Fruit fly (Drosophila melanogaster) whole organism, prepupa: Measurements from ENCODE around the gene SamDC.

Source experiments
- CG4318 ChIP-seq: fragments of 200-800 bp; sonication (Bioruptor generic); optimal IDR thresholded peaks from 3 replicates; lab custom pipeline; 2017; ENCODE audit warnings: missing biosample characterization, mild to moderate bottlenecking, missing genetic modification characterization
- CG6163 ChIP-seq: fragments of 200-800 bp; sonication (Bioruptor generic); IDR thresholded peaks from 3 replicates; pipeline ENCODE4 v1.3.6; 2022; ENCODE audit warnings: missing biosample characterization, missing genetic modification characterization
- CG6792 ChIP-seq: fragments of 200-800 bp; sonication (Bioruptor generic); optimal IDR thresholded peaks from 3 replicates; lab custom pipeline; 2016; ENCODE audit warnings: missing biosample characterization, missing genetic modification characterization
- CG7368 ChIP-seq: fragments of 200-800 bp; sonication (Bioruptor generic); optimal IDR thresholded peaks from 3 replicates; lab custom pipeline; 2016; ENCODE audit warnings: missing biosample characterization, missing genetic modification characterization
- CG8119 ChIP-seq: fragments of 200-800 bp; sonication (Bioruptor generic); IDR thresholded peaks from 3 replicates; pipeline ENCODE4 v1.3.6; 2022; ENCODE audit warnings: missing biosample characterization, missing genetic modification characterization
- Ets96B ChIP-seq: fragments of 200-800 bp; optimal IDR thresholded peaks from 2 replicates; lab custom pipeline; 2019; ENCODE audit warnings: missing biosample characterization, mild to moderate bottlenecking, missing genetic modification characterization, moderate library complexity
- Sox15 ChIP-seq: fragments of 200-800 bp; sonication (Bioruptor generic); optimal IDR thresholded peaks from 3 replicates; lab custom pipeline; 2016; ENCODE audit warnings: missing biosample characterization, missing genetic modification characterization
- lz ChIP-seq: fragments of 200-800 bp; sonication (Bioruptor generic); optimal IDR thresholded peaks from 3 replicates; lab custom pipeline; 2016; ENCODE audit warnings: missing biosample characterization, missing genetic modification characterization
- spab ChIP-seq: fragments of 200-800 bp; sonication (Bioruptor generic); optimal IDR thresholded peaks from 2 replicates; lab custom pipeline; 2017; ENCODE audit warnings: missing biosample characterization, mild to moderate bottlenecking, missing genetic modification characterization, missing genetic modification reagents

DNA sequence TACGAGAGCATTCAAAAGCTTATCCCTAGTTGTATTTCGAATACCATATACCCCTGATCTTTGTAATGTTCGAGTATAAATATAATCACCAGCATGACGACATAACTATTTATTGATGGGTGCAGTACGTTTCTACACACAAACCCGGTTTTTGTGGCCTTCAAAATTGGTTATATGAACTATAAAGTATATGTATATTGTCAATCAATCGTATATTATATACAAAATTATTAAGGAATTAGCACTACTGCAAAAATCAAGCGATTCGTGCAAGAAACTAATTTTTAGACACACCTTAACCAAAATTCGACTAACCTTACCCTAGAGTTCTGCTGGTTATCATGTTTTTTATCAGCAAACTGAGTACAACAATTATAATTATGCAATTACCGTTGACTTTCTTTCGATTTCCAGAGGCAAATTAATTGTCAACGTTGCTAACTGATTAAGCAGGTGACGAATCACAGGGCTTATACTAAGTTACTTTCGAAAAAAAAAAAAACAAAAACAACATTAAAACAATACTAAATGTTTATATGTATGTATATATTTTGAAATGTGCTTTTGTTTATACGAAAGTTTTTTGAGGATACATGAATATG, 19.0 kb upstream of the SamDC start:
- TF ChIP-seq Ets96B (tag; lab: Kevin White, UChicago) (no peak), CG8119 (GFP tag; lab: Robert Waterston, UW) (no peak), CG4318 (GFP tag; lab: Kevin White, UChicago) (no peak), CG7368 (GFP tag; lab: Kevin White, UChicago) (no peak), CG6163 (GFP tag; lab: Robert Waterston, UW) (no peak), spab (no peak), Sox15 (GFP tag; lab: Kevin White, UChicago) (no peak), lz (GFP tag; lab: Kevin White, UChicago) (no peak), CG6792 (GFP tag; lab: Kevin White, UChicago) (no peak)
